Worm (Caenorhabditis elegans) whole organism, young adult: Measurements from ENCODE around the gene kin-5.

ENCODE experiments used
- B0035.1 ChIP-seq: sonication (generic microtip); optimal IDR thresholded peaks from 2 replicates; lab custom pipeline; 2016; ENCODE audit warnings: missing genetic modification characterization, mild to moderate bottlenecking, missing compliant biosample characterization, missing genotype, missing genetic modification reagents
- B0261.1 ChIP-seq: sonication (generic microtip); optimal IDR thresholded peaks from 2 replicates; lab custom pipeline; 2016; ENCODE audit warnings: mild to moderate bottlenecking, missing genetic modification characterization, moderate library complexity, missing compliant biosample characterization
- D2030.7 ChIP-seq: fragments of 200-800 bp; sonication (Bioruptor generic); IDR thresholded peaks from 2 replicates; pipeline ENCODE4 v1.3.6; 2022; ENCODE audit warnings: missing genetic modification reagents, missing genetic modification characterization, missing compliant biosample characterization
- F22D6.2 ChIP-seq: sonication (generic microtip); optimal IDR thresholded peaks from 2 replicates; lab custom pipeline; 2016; ENCODE audit warnings: mild to moderate bottlenecking, missing genetic modification characterization, missing compliant biosample characterization
- F23B12.7 ChIP-seq: sonication (generic microtip); optimal IDR thresholded peaks from 2 replicates; lab custom pipeline; 2017; ENCODE audit warnings: missing genetic modification characterization, mild to moderate bottlenecking, missing compliant biosample characterization, antibody characterized with exemption, moderate library complexity; ENCODE audit not compliant: insufficient read depth
- F33H1.4 ChIP-seq: fragments of 200-800 bp; sonication (Bioruptor generic); IDR thresholded peaks from 2 replicates; pipeline ENCODE4 v1.3.6; 2022; ENCODE audit warnings: missing genetic modification reagents, missing genetic modification characterization, missing compliant biosample characterization
- F39B2.1 ChIP-seq: fragments of 200-800 bp; sonication (Bioruptor generic); IDR thresholded peaks from 2 replicates; pipeline ENCODE4 v1.3.6; 2022; ENCODE audit warnings: missing genetic modification reagents, missing genetic modification characterization, missing compliant biosample characterization
- F49E8.2 ChIP-seq: sonication (generic microtip); optimal IDR thresholded peaks from 3 replicates; lab custom pipeline; 2017; ENCODE audit warnings: missing genetic modification characterization, mild to moderate bottlenecking, missing compliant biosample characterization, antibody characterized with exemption, moderate library complexity; ENCODE audit not compliant: insufficient read depth
- K12H6.12 ChIP-seq: fragments of 200-800 bp; sonication (Bioruptor generic); optimal IDR thresholded peaks from 2 replicates; lab custom pipeline; 2018; ENCODE audit warnings: mild to moderate bottlenecking, missing genetic modification characterization, missing compliant biosample characterization
- T26A5.8 ChIP-seq: sonication (generic microtip); optimal IDR thresholded peaks from 2 replicates; lab custom pipeline; 2016; ENCODE audit warnings: missing genetic modification characterization, missing compliant biosample characterization
- Y67H2A.10 ChIP-seq: fragments of 200-800 bp; sonication (Bioruptor generic); conservative IDR thresholded peaks from 2 replicates; pipeline ENCODE4 v1.3.6; 2022; ENCODE audit warnings: missing genetic modification reagents, missing genetic modification characterization, missing compliant biosample characterization
- Y95B8A.8 ChIP-seq: fragments of 200-800 bp; sonication (Bioruptor generic); IDR thresholded peaks from 2 replicates; pipeline ENCODE4 v1.3.6; 2022; ENCODE audit warnings: missing genetic modification reagents, missing genetic modification characterization, missing compliant biosample characterization
- ccch-3 ChIP-seq: fragments of 200-800 bp; sonication (Bioruptor generic); optimal IDR thresholded peaks from 2 replicates; lab custom pipeline; 2018; ENCODE audit warnings: mild to moderate bottlenecking, missing genetic modification characterization, missing compliant biosample characterization
- cebp-1 ChIP-seq, 2 experiments: fragments of 200-800 bp in 1 of 2; sonication (Bioruptor generic) in 1 of 2; sonication (generic microtip) in 1 of 2; IDR thresholded peaks in 1 of 2; optimal IDR thresholded peaks in 1 of 2; 2 replicates each; pipeline versions ENCODE4 v1.3.6 to Lab custom; 2017 to 2022; ENCODE audit warnings: missing compliant biosample characterization in 2 of 2, missing genetic modification characterization in 2 of 2, mild to moderate bottlenecking in 1 of 2, missing genetic modification reagents in 1 of 2, moderate library complexity in 1 of 2
- ceh-100 ChIP-seq: fragments of 200-800 bp; sonication (Bioruptor generic); IDR thresholded peaks from 2 replicates; pipeline ENCODE4 v1.3.6; 2022; ENCODE audit warnings: missing genetic modification reagents, missing genetic modification characterization, missing compliant biosample characterization
- ceh-79 ChIP-seq: sonication (generic microtip); optimal IDR thresholded peaks from 2 replicates; lab custom pipeline; 2017; ENCODE audit warnings: mild to moderate bottlenecking, missing genetic modification characterization, missing compliant biosample characterization
- ceh-91 ChIP-seq: fragments of 200-800 bp; sonication (Bioruptor generic); IDR thresholded peaks from 2 replicates; pipeline ENCODE4 v1.3.6; 2022; ENCODE audit warnings: missing genetic modification reagents, missing genetic modification characterization, missing compliant biosample characterization
- dox-1 ChIP-seq: fragments of 200-800 bp; sonication (Bioruptor generic); IDR thresholded peaks from 2 replicates; pipeline ENCODE4 v1.3.6; 2022; ENCODE audit warnings: missing genetic modification reagents, missing genetic modification characterization, missing compliant biosample characterization
- dpl-1 ChIP-seq: fragments of 150-350 bp; optimal IDR thresholded peaks from 2 replicates; lab custom pipeline; 2014; ENCODE audit warnings: missing biosample characterization, missing genetic modification reagents, missing genetic modification characterization
- efl-1 ChIP-seq: fragments of 150-350 bp; optimal IDR thresholded peaks from 2 replicates; lab custom pipeline; 2014; ENCODE audit warnings: missing biosample characterization, missing genetic modification reagents, missing genetic modification characterization
- egl-44 ChIP-seq: fragments of 200-800 bp; sonication (Bioruptor generic); IDR thresholded peaks from 2 replicates; pipeline ENCODE4 v1.3.6; 2022; ENCODE audit warnings: missing genetic modification reagents, missing genetic modification characterization, missing compliant biosample characterization
- ets-4 ChIP-seq: fragments of 200-800 bp; sonication (Bioruptor generic); optimal IDR thresholded peaks from 2 replicates; lab custom pipeline; 2018; ENCODE audit warnings: mild to moderate bottlenecking, missing genetic modification characterization, missing compliant biosample characterization
- hmg-20 ChIP-seq: fragments of 200-800 bp; sonication (Bioruptor generic); IDR thresholded peaks from 2 replicates; pipeline ENCODE4 v1.3.6; 2022; ENCODE audit warnings: missing genetic modification reagents, missing genetic modification characterization, missing compliant biosample characterization
- hrde-1 ChIP-seq: sonication (generic microtip); optimal IDR thresholded peaks from 2 replicates; lab custom pipeline; 2016; ENCODE audit warnings: missing genetic modification characterization, mild to moderate bottlenecking, missing compliant biosample characterization, moderate library complexity, missing genotype, missing genetic modification reagents, borderline replicate concordance
- lin-35 ChIP-seq, 3 experiments: fragments of 150-350 bp in 2 of 3; sonication (generic microtip) in 1 of 3; optimal IDR thresholded peaks; 2 replicates each; lab custom pipeline; 2014 to 2018; ENCODE audit warnings: missing biosample characterization in 3 of 3, missing genetic modification characterization in 3 of 3, missing genetic modification reagents in 3 of 3
- lin-40 ChIP-seq: sonication (generic microtip); optimal IDR thresholded peaks from 2 replicates; lab custom pipeline; 2016; ENCODE audit warnings: missing genetic modification characterization, mild to moderate bottlenecking, missing compliant biosample characterization, missing genotype, missing genetic modification reagents
- lsl-1 ChIP-seq: fragments of 200-800 bp; sonication (Bioruptor generic); optimal IDR thresholded peaks from 2 replicates; lab custom pipeline; 2018; ENCODE audit warnings: mild to moderate bottlenecking, missing genetic modification characterization, moderate library complexity, missing compliant biosample characterization
- madf-6 ChIP-seq: fragments of 200-800 bp; sonication (Bioruptor generic); IDR thresholded peaks from 2 replicates; pipeline ENCODE4 v1.3.6; 2022; ENCODE audit warnings: missing genetic modification reagents, missing genetic modification characterization, missing compliant biosample characterization
- madf-8 ChIP-seq: fragments of 200-800 bp; sonication (Bioruptor generic); conservative IDR thresholded peaks from 2 replicates; pipeline ENCODE4 v1.3.6; 2022; ENCODE audit warnings: missing genetic modification reagents, missing genetic modification characterization, missing compliant biosample characterization
- mcd-1 ChIP-seq: fragments of 200-800 bp; sonication (Bioruptor generic); IDR thresholded peaks from 2 replicates; pipeline ENCODE4 v1.3.6; 2022; ENCODE audit warnings: missing genetic modification reagents, missing genetic modification characterization, missing compliant biosample characterization
- mxl-1 ChIP-seq: sonication (generic microtip); optimal IDR thresholded peaks from 2 replicates; lab custom pipeline; 2016; ENCODE audit warnings: missing genetic modification characterization, missing compliant biosample characterization
- nfya-2 ChIP-seq: fragments of 200-800 bp; sonication (Bioruptor generic); IDR thresholded peaks from 2 replicates; pipeline ENCODE4 v1.3.6; 2022; ENCODE audit warnings: missing genetic modification reagents, missing genetic modification characterization, missing compliant biosample characterization
- nhr-80 ChIP-seq: sonication (generic microtip); optimal IDR thresholded peaks from 2 replicates; lab custom pipeline; 2016; ENCODE audit warnings: missing genetic modification characterization, missing compliant biosample characterization
- pbrm-1 ChIP-seq: fragments of 200-800 bp; sonication (Bioruptor generic); IDR thresholded peaks from 2 replicates; pipeline ENCODE4 v1.3.6; 2022; ENCODE audit warnings: missing genetic modification reagents, missing genetic modification characterization, missing compliant biosample characterization
- rcor-1 ChIP-seq: fragments of 200-800 bp; sonication (Bioruptor generic); IDR thresholded peaks from 2 replicates; pipeline ENCODE4 v1.3.6; 2022; ENCODE audit warnings: missing genetic modification reagents, missing genetic modification characterization, missing compliant biosample characterization
- snpc-4 ChIP-seq, 5 experiments: fragments of 150-350 bp in 1 of 5; sonication (generic microtip) in 4 of 5; optimal IDR thresholded peaks; 2 replicates each; lab custom pipeline; 2014 to 2018; ENCODE audit warnings: missing genetic modification characterization in 5 of 5, missing biosample characterization in 3 of 5, antibody characterized with exemption in 2 of 5, mild to moderate bottlenecking in 2 of 5, missing compliant biosample characterization in 2 of 5, missing genotype in 2 of 5, moderate library complexity in 2 of 5, missing genetic modification reagents in 1 of 5
- somi-1 ChIP-seq: fragments of 200-800 bp; sonication (Bioruptor generic); optimal IDR thresholded peaks from 2 replicates; lab custom pipeline; 2018; ENCODE audit warnings: mild to moderate bottlenecking, missing genetic modification characterization, missing compliant biosample characterization
- tbp1 ChIP-seq: fragments of 200-800 bp; sonication (Bioruptor generic); optimal IDR thresholded peaks from 2 replicates; lab custom pipeline; 2018; ENCODE audit warnings: mild to moderate bottlenecking, missing genetic modification characterization, missing compliant biosample characterization
- xnd-1 ChIP-seq: sonication (generic microtip); optimal IDR thresholded peaks from 2 replicates; lab custom pipeline; 2016; ENCODE audit warnings: missing genotype, missing genetic modification reagents, missing genetic modification characterization, missing compliant biosample characterization
- zfh-2 ChIP-seq: fragments of 200-800 bp; sonication (Bioruptor generic); conservative IDR thresholded peaks from 2 replicates; pipeline ENCODE4 v1.3.6; 2022; ENCODE audit warnings: missing genetic modification reagents, missing genetic modification characterization, missing compliant biosample characterization
- ztf-26 ChIP-seq: sonication (generic microtip); optimal IDR thresholded peaks from 2 replicates; lab custom pipeline; 2017; ENCODE audit warnings: missing genetic modification characterization, missing compliant biosample characterization
- ztf-28 ChIP-seq: fragments of 200-800 bp; sonication (Bioruptor generic); IDR thresholded peaks from 2 replicates; pipeline ENCODE4 v1.3.6; 2022; ENCODE audit warnings: missing genetic modification reagents, missing genetic modification characterization, missing compliant biosample characterization
- ztf-3 ChIP-seq: fragments of 200-800 bp; sonication (Bioruptor generic); optimal IDR thresholded peaks from 2 replicates; lab custom pipeline; 2018; ENCODE audit warnings: mild to moderate bottlenecking, missing genetic modification characterization, missing compliant biosample characterization
- ztf-6 ChIP-seq: fragments of 200-800 bp; sonication (Bioruptor generic); IDR thresholded peaks from 2 replicates; pipeline ENCODE4 v1.3.6; 2022; ENCODE audit warnings: missing genetic modification reagents, missing genetic modification characterization, missing compliant biosample characterization

The kin-5 gene

ce11 chrIV:9998487-9999218, 29.7 kb upstream of the kin-5 start, which contains the start of gene pyp-1:
TSS of gene pyp-1 (minus strand) at chrIV:9998925.
- TF ChIP-seq ceh-79 (tag; lab: Kevin White, UChicago) (no peak), ceh-100 (GFP tag; lab: Robert Waterston, UW) (no peak), T26A5.8 (tag; lab: Kevin White, UChicago) (no peak), pbrm-1 (GFP tag; lab: Robert Waterston, UW) (0 out of 2 replicates have a peak, but pooled peaks have one; percentile 10), F23B12.7 (tag; lab: Kevin White, UChicago) (peak; percentile 17), ztf-28 (GFP tag; lab: Robert Waterston, UW) (no peak), F49E8.2 (tag; lab: Kevin White, UChicago) (peak; percentile 8), dpl-1 (GFP tag; lab: Kevin White, UChicago) (peak; percentile 23), nfya-2 (GFP tag; lab: Robert Waterston, UW) (no peak), lsl-1 (GFP tag; lab: Kevin White, UChicago) (peak; percentile 89), nhr-80 (tag; lab: Kevin White, UChicago) (peak; percentile 18), ceh-91 (GFP tag; lab: Robert Waterston, UW) (peak; percentile 50; the same call in 1 of the 2 replicates), F33H1.4 (GFP tag; lab: Robert Waterston, UW) (peak; percentile 46; the same call in 1 of the 2 replicates), lin-35 (GFP tag; optimal IDR thresholded peaks at IDR 0.05; lab: Kevin White, UChicago) (peak in 1 of 3 experiments; percentile 31), madf-8 (GFP tag; lab: Robert Waterston, UW) (peak; percentile 98), ccch-3 (GFP tag; lab: Kevin White, UChicago) (no peak), efl-1 (GFP tag; lab: Kevin White, UChicago) (peak; percentile 27), mcd-1 (GFP tag; lab: Robert Waterston, UW) (0 out of 2 replicates have a peak, but pooled peaks have one; percentile 4), B0261.1 (no peak), madf-6 (GFP tag; lab: Robert Waterston, UW) (peak; percentile 98), xnd-1 (tag; lab: Kevin White, UChicago) (peak; percentile 85), egl-44 (no peak), Y95B8A.8 (GFP tag; lab: Robert Waterston, UW) (no peak), K12H6.12 (tag; lab: Kevin White, UChicago) (peak; percentile 7), D2030.7 (GFP tag; lab: Robert Waterston, UW) (0 out of 2 replicates have a peak, but pooled peaks have one; percentile 19), B0035.1 (tag; lab: Kevin White, UChicago) (no peak), cebp-1 (GFP tag; IDR thresholded peaks at IDR 0.05; lab: Robert Waterston, UW) (no peak), cebp-1 (tag; optimal IDR thresholded peaks at IDR 0.05; lab: Kevin White, UChicago) (peak; percentile 31), rcor-1 (GFP tag; lab: Robert Waterston, UW) (0 out of 2 replicates have a peak, but pooled peaks have one; percentile 24)

ce11 chrIV:9994895-9995394, 26.0 kb upstream of the kin-5 start, which contains the start of gene uba-1:
TSS of gene uba-1 (minus strand) at chrIV:9994945.
- peak; percentile 36 for TF ChIP-seq hrde-1
- no peak for TF ChIP-seq hmg-20 (GFP tag; lab: Robert Waterston, UW)
- TF ChIP-seq madf-6 (GFP tag; lab: Robert Waterston, UW), result peak; percentile 94
- no peak for TF ChIP-seq Y67H2A.10
- TF ChIP-seq F39B2.1 (GFP tag; lab: Robert Waterston, UW), result no peak
- no peak for TF ChIP-seq ztf-6
- no peak for TF ChIP-seq ets-4
- peak; percentile 76 for TF ChIP-seq dox-1
- TF ChIP-seq snpc-4 (GFP tag; optimal IDR thresholded peaks at IDR 0.05; lab: Kevin White, UChicago), result no peak
- TF ChIP-seq snpc-4 (tag; optimal IDR thresholded peaks at IDR 0.05; lab: Kevin White, UChicago), result peak; percentile 6 to 50 (median 40)
- no peak for TF ChIP-seq F22D6.2
- no peak for TF ChIP-seq zfh-2 (GFP tag; lab: Robert Waterston, UW)
- no peak for TF ChIP-seq mxl-1 (tag; lab: Kevin White, UChicago)
- TF ChIP-seq somi-1 (GFP tag; lab: Kevin White, UChicago), result no peak
- peak; percentile 67 for TF ChIP-seq F33H1.4 (GFP tag; lab: Robert Waterston, UW)
- TF ChIP-seq ztf-26 (tag; lab: Kevin White, UChicago), result no peak
- peak; percentile 42 for TF ChIP-seq tbp1
- TF ChIP-seq ztf-3 (GFP tag; lab: Kevin White, UChicago), result no peak
- TF ChIP-seq dpl-1 (GFP tag; lab: Kevin White, UChicago), result peak; percentile 79
- peak; percentile 31 for TF ChIP-seq lin-40
